Worm (Caenorhabditis elegans): ENCODE measurements around the gene F58F12.12.

DNA sequence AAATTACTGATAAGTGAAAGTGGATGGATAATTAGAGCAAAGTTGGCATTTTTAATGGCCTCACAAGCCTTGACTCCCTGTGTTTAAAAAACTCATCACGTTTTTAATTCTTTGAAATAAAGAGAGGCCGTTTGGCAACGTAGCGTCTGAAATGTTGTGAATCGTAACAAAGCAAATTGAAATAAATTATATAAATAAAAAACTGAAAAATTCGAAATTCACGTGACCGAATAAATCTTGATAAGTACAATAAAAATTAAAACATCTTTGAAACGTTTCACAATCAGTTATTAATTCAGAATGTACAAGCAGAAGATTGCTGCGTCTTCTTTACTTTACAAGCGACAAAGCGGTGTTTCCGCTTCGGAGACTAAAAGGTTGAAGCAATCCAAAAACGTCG is 41.8 kb downstream of the F58F12.12 start, which contains the start of gene K03H9.3:
- TF ChIP-seq ceh-82 (tag; optimal IDR thresholded peaks at IDR 0.05) = no peak
- no peak for TF ChIP-seq ceh-28 (tag; optimal IDR thresholded peaks at IDR 0.05)
- no peak for TF ChIP-seq pqm-1 (tag; optimal IDR thresholded peaks at IDR 0.05)
- no peak for TF ChIP-seq unc-62 (GFP tag; optimal IDR thresholded peaks at IDR 0.05)
